Worm (Caenorhabditis elegans) whole organism, L4/young adult: Measurements from ENCODE around the gene lst-5.

Source experiments
- dao-5 ChIP-seq: sonication (generic microtip); optimal IDR thresholded peaks from 2 replicates; lab custom pipeline; 2016; ENCODE audit warnings: missing genotype, missing genetic modification characterization, moderate library complexity, missing compliant biosample characterization
- him-1 ChIP-seq: sonication (generic microtip); optimal IDR thresholded peaks from 2 replicates; lab custom pipeline; 2016; ENCODE audit warnings: missing genotype, missing genetic modification reagents, missing genetic modification characterization, missing compliant biosample characterization

DNA sequence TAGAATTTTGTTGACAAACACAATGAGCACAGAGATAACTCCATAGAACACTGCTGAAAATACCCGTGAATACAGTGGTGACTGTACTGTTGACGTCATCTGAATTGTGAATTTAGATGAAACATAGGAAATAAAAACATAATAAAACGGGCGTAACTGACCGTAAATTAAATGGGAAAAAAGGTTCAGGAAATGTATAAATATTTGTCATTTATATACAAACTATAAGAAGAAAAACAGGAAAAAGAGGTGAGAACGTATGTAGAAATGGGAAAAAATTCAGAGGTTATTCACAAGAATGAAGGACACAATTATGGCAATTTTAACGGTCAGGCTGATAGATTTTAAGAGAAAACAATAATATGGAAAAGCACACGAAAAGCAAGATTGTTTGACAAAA lies 10.1 kb upstream of the lst-5 start, which contains the start of gene sqv-7:
- TF ChIP-seq dao-5 (tag; lab: Kevin White, UChicago) (no peak), him-1 (tag; lab: Kevin White, UChicago) (no peak)
